Fruit fly (Drosophila melanogaster): ENCODE measurements around the gene CG31678.

CG31678 gene

DNA sequence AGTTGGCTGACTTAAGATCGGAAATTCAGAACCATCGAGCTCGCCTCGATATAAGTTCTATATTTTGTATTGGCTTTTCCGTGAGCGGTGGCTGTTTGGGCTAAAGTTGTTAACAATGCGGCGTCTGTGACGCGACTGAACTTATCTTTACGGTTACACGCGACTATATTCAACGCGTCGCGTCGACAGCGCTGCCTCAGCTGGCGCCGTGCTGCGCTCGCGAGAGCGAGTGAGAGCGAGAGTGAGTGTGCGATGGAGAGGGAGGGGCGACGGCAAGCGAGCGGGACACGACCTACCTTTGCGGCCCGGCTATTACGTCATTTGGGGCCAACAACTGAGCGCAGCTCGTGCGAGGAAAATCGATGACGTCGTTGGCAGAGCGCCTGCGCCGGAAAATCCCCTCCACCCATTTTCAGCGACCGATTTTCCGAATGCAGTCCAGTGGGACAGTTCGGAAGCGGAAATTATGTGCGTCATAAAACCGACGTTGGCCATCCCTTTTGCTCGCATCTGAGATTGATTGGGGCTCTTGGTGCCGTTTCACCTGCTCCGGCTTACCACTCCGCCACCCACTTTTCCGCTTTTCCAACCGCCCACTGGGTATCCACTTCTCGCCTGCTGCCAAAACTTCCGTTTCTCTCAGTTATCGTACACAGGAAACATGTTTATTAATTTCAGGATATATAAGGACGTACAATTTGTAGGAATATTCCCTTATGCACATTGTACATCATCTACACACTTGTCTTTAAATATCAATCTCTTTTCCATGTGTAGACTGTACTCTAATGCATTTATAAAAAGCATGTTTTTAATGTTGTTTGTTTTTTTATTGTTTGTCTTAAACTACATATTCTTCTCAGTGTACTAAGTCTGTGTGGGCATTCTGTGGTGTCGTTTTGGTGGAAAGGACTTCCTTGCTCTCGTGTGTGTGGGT is 39.0 kb upstream of the CG31678 start, which contains the start of gene Hr38 (continued):
- TF ChIP-seq jumu (GFP tag; optimal IDR thresholded peaks at IDR 0.05) (peak; percentile 28), NK7.1 (GFP tag; optimal IDR thresholded peaks at IDR 0.05) (no peak), CG1529 (GFP tag; optimal IDR thresholded peaks at IDR 0.05) (no peak), MESR4 (GFP tag; optimal IDR thresholded peaks at IDR 0.05) (no peak), CG31441 (GFP tag; IDR thresholded peaks at IDR 0.05) (no peak), Dref (GFP tag; IDR thresholded peaks at IDR 0.05) (no peak), Hsf (GFP tag; optimal IDR thresholded peaks at IDR 0.05) (peak; percentile 51), esg (GFP tag; conservative IDR thresholded peaks at IDR 0.05) (no peak), lilli (GFP tag; optimal IDR thresholded peaks at IDR 0.05) (peak; percentile 49), mld (GFP tag; IDR thresholded peaks at IDR 0.05; ENCODE audit: partially characterized antibody) (no peak), CG10543 (GFP tag; optimal IDR thresholded peaks at IDR 0.05) (no peak), oc (tag; optimal IDR thresholded peaks at IDR 0.05) (no peak), CHES-1-like (GFP tag; optimal IDR thresholded peaks at IDR 0.05) (peak; percentile 22), Dfd (GFP tag; optimal IDR thresholded peaks at IDR 0.05) (no peak), CG15696 (tag; optimal IDR thresholded peaks at IDR 0.05) (no peak), CG10321 (GFP tag; IDR thresholded peaks at IDR 0.05) (peak; percentile 65), ftz-f1 (GFP tag; optimal IDR thresholded peaks at IDR 0.05) (no peak), psq (GFP tag; optimal IDR thresholded peaks at IDR 0.05) (no peak), bab2 (GFP tag; optimal IDR thresholded peaks at IDR 0.05) (peak; percentile 1), CTCF (GFP tag; optimal IDR thresholded peaks at IDR 0.05) (no peak), CG5180 (GFP tag; optimal IDR thresholded peaks at IDR 0.05) (no peak), Gsc (GFP tag; IDR thresholded peaks at IDR 0.05) (no peak), CG8924 (tag; optimal IDR thresholded peaks at IDR 0.05) (peak; percentile 27), Hr51 (GFP tag; optimal IDR thresholded peaks at IDR 0.05) (peak in 1 of 2 experiments; percentile 61), Ets65A (GFP tag) (no peak), Deaf1 (tag; optimal IDR thresholded peaks at IDR 0.05) (peak; percentile 97), ind (GFP tag; optimal IDR thresholded peaks at IDR 0.05) (peak; percentile 52), lov (optimal IDR thresholded peaks at IDR 0.05) (no peak), lov (GFP tag; IDR thresholded peaks at IDR 0.05) (peak; percentile 78; the same call in 2 of the 3 replicates), B-H2 (GFP tag; optimal IDR thresholded peaks at IDR 0.05) (no peak), mam (GFP tag; optimal IDR thresholded peaks at IDR 0.05) (peak; percentile 49), ham (GFP tag; IDR thresholded peaks at IDR 0.05) (no peak), CG8478 (optimal IDR thresholded peaks at IDR 0.05) (no peak), Blimp-1 (GFP tag; optimal IDR thresholded peaks at IDR 0.05) (peak; percentile 99), ci (GFP tag; IDR thresholded peaks at IDR 0.05) (peak; percentile 65; the same call in 2 of the 3 replicates), fd102C (GFP tag; optimal IDR thresholded peaks at IDR 0.05) (no peak), slou (GFP tag; optimal IDR thresholded peaks at IDR 0.05) (no peak), zfh2 (GFP tag; optimal IDR thresholded peaks at IDR 0.05) (peak; percentile 22), dpn (GFP tag; optimal IDR thresholded peaks at IDR 0.05) (peak; percentile 23 to 56), usp (GFP tag; optimal IDR thresholded peaks at IDR 0.05) (no peak), CG11560 (tag; IDR thresholded peaks at IDR 0.05) (no peak), Camta (GFP tag; optimal IDR thresholded peaks at IDR 0.05) (no peak), Aef1 (GFP tag; IDR thresholded peaks at IDR 0.05) (0 out of 3 replicates have a peak, but pooled peaks have one; percentile 31), Sin3A (optimal IDR thresholded peaks at IDR 0.05) (no peak), CG16863 (GFP tag; optimal IDR thresholded peaks at IDR 0.05) (no peak), CG5953 (GFP tag; IDR thresholded peaks at IDR 0.05) (no peak), Taf1 (GFP tag; IDR thresholded peaks at IDR 0.05) (no peak), eve (GFP tag; optimal IDR thresholded peaks at IDR 0.05) (no peak), CG12391 (tag; optimal IDR thresholded peaks at IDR 0.05) (no peak), CG4328 (GFP tag; optimal IDR thresholded peaks at IDR 0.05) (no peak), CG7271 (tag; optimal IDR thresholded peaks at IDR 0.05) (no peak)

Measured in whole organism, embryonic.